Worm (Caenorhabditis elegans) whole organism, L3 larva: ENCODE data around the gene mes-1.

ENCODE experiments used
- aly-2 ChIP-seq: fragments of 150-350 bp; optimal IDR thresholded peaks from 2 replicates; lab custom pipeline; 2014; ENCODE audit warnings: missing biosample characterization, missing genetic modification characterization
- ceh-16 ChIP-seq: sonication (generic microtip); optimal IDR thresholded peaks from 2 replicates; lab custom pipeline; 2017; ENCODE audit warnings: missing biosample characterization, missing genetic modification characterization
- ceh-28 ChIP-seq: fragments of 150-350 bp; optimal IDR thresholded peaks from 2 replicates; lab custom pipeline; 2014; ENCODE audit warnings: missing biosample characterization, missing genetic modification reagents, missing genetic modification characterization
- ceh-82 ChIP-seq: fragments of 150-350 bp; optimal IDR thresholded peaks from 2 replicates; lab custom pipeline; 2014; ENCODE audit warnings: missing biosample characterization, missing genetic modification characterization
- daf-12 ChIP-seq: fragments of 150-350 bp; optimal IDR thresholded peaks from 2 replicates; lab custom pipeline; 2014; ENCODE audit warnings: missing biosample characterization, missing genetic modification reagents, missing genetic modification characterization
- egl-5 ChIP-seq: fragments of 150-350 bp; optimal IDR thresholded peaks from 2 replicates; lab custom pipeline; 2017; ENCODE audit warnings: missing biosample characterization, missing genetic modification reagents, missing genetic modification characterization, inconsistent platforms
- elt-1 ChIP-seq: fragments of 150-350 bp; optimal IDR thresholded peaks from 2 replicates; lab custom pipeline; 2014; ENCODE audit warnings: missing biosample characterization, missing genetic modification characterization
- elt-3 ChIP-seq, 3 experiments: fragments of 150-350 bp in 1 of 3; sonication (generic microtip) in 2 of 3; optimal IDR thresholded peaks; 2 replicates in 2 of 3; 4 replicates in 1 of 3; lab custom pipeline; 2014 to 2017; ENCODE audit warnings: missing biosample characterization in 3 of 3, missing genetic modification characterization in 3 of 3
- eor-1 ChIP-seq, 2 experiments: fragments of 150-350 bp; optimal IDR thresholded peaks; 2 replicates each; lab custom pipeline; 2014 to 2018; ENCODE audit warnings: missing biosample characterization in 2 of 2, missing genetic modification characterization in 2 of 2
- hmg-11 ChIP-seq: sonication (generic microtip); optimal IDR thresholded peaks from 2 replicates; lab custom pipeline; 2016; ENCODE audit warnings: missing genetic modification characterization, missing compliant biosample characterization
- lsy-12 ChIP-seq: sonication (generic microtip); optimal IDR thresholded peaks from 2 replicates; lab custom pipeline; 2016; ENCODE audit warnings: mild to moderate bottlenecking, missing genetic modification characterization, missing compliant biosample characterization
- mdl-1 ChIP-seq: fragments of 150-350 bp; optimal IDR thresholded peaks from 2 replicates; lab custom pipeline; 2014; ENCODE audit warnings: missing biosample characterization, missing genetic modification characterization
- mml-1 ChIP-seq: fragments of 150-350 bp; sonication (generic microtip); optimal IDR thresholded peaks from 3 replicates; lab custom pipeline; 2014; ENCODE audit warnings: missing biosample characterization, missing genetic modification characterization
- nfya-1 ChIP-seq: sonication (generic microtip); optimal IDR thresholded peaks from 2 replicates; lab custom pipeline; 2017; ENCODE audit warnings: missing genetic modification characterization, mild to moderate bottlenecking, missing compliant biosample characterization, antibody characterized with exemption, moderate library complexity; ENCODE audit not compliant: insufficient read depth
- nhr-11 ChIP-seq: fragments of 150-350 bp; optimal IDR thresholded peaks from 2 replicates; lab custom pipeline; 2014; ENCODE audit warnings: missing biosample characterization, missing genetic modification characterization
- nhr-23 ChIP-seq: fragments of 150-350 bp; optimal IDR thresholded peaks from 2 replicates; lab custom pipeline; 2014; ENCODE audit warnings: missing biosample characterization, missing genetic modification reagents, missing genetic modification characterization
- nhr-25 ChIP-seq: sonication (generic microtip); optimal IDR thresholded peaks from 2 replicates; lab custom pipeline; 2017; ENCODE audit warnings: missing biosample characterization, missing genetic modification characterization
- nhr-28 ChIP-seq: fragments of 150-350 bp; optimal IDR thresholded peaks from 2 replicates; lab custom pipeline; 2014; ENCODE audit warnings: missing biosample characterization, missing genetic modification characterization
- nhr-43 ChIP-seq: sonication (generic microtip); optimal IDR thresholded peaks from 2 replicates; lab custom pipeline; 2016; ENCODE audit warnings: mild to moderate bottlenecking, missing genetic modification characterization, missing compliant biosample characterization; ENCODE audit not compliant: poor library complexity, severe bottlenecking
- nhr-67 ChIP-seq: fragments of 150-350 bp; optimal IDR thresholded peaks from 2 replicates; lab custom pipeline; 2014; ENCODE audit warnings: missing biosample characterization, missing genetic modification characterization
- nhr-76 ChIP-seq: fragments of 150-350 bp; sonication (generic microtip); optimal IDR thresholded peaks from 5 replicates; lab custom pipeline; 2014; ENCODE audit warnings: missing biosample characterization, missing genetic modification characterization
- nhr-77 ChIP-seq: fragments of 150-350 bp; optimal IDR thresholded peaks from 2 replicates; lab custom pipeline; 2014; ENCODE audit warnings: missing biosample characterization, missing genetic modification characterization
- pha-4 ChIP-seq: fragments of 150-350 bp; optimal IDR thresholded peaks from 2 replicates; lab custom pipeline; 2014; ENCODE audit warnings: missing biosample characterization, missing genetic modification reagents, missing genetic modification characterization
- sea-2 ChIP-seq: fragments of 150-350 bp; sonication (generic microtip); optimal IDR thresholded peaks from 4 replicates; lab custom pipeline; 2014; ENCODE audit warnings: missing biosample characterization, missing genetic modification reagents, missing genetic modification characterization
- skn-1 ChIP-seq: fragments of 150-350 bp; optimal IDR thresholded peaks from 2 replicates; lab custom pipeline; 2014; ENCODE audit warnings: missing biosample characterization, missing genetic modification characterization
- snpc-4 ChIP-seq: fragments of 150-350 bp; optimal IDR thresholded peaks from 2 replicates; lab custom pipeline; 2014; ENCODE audit warnings: missing biosample characterization, missing genetic modification characterization
- tbx-2 ChIP-seq: sonication (generic microtip); optimal IDR thresholded peaks from 2 replicates; lab custom pipeline; 2016; ENCODE audit warnings: mild to moderate bottlenecking, missing genetic modification characterization, missing compliant biosample characterization
- unc-62 ChIP-seq: fragments of 150-350 bp; sonication (generic microtip); optimal IDR thresholded peaks from 4 replicates; lab custom pipeline; 2014; ENCODE audit warnings: missing biosample characterization, missing genetic modification reagents, missing genetic modification characterization
- ztf-11 ChIP-seq: fragments of 150-350 bp; optimal IDR thresholded peaks from 2 replicates; lab custom pipeline; 2014; ENCODE audit warnings: missing biosample characterization, missing genetic modification characterization

The mes-1 gene

ce11 chrX:11865083-11865482 lies 7.8 kb downstream of the mes-1 start, which contains the start of gene F54F7.6:
TSS of gene F54F7.6 (plus strand) at chrX:11865383.
- TF ChIP-seq aly-2 (tag; lab: Kevin White, UChicago): no peak
- no peak for TF ChIP-seq pha-4 (tag; lab: Kevin White, UChicago)
- TF ChIP-seq nfya-1 (tag; lab: Kevin White, UChicago): no peak
- TF ChIP-seq sea-2 (GFP tag; lab: Kevin White, UChicago): no peak
- TF ChIP-seq nhr-77 (tag; lab: Kevin White, UChicago): no peak
- no peak for TF ChIP-seq elt-3 (tag; optimal IDR thresholded peaks at IDR 0.05; lab: Kevin White, UChicago)
- TF ChIP-seq nhr-43 (tag; lab: Kevin White, UChicago): no peak
- TF ChIP-seq ceh-16 (tag; lab: Kevin White, UChicago): no peak
- TF ChIP-seq ceh-82 (tag; lab: Kevin White, UChicago): no peak
- no peak for TF ChIP-seq snpc-4 (tag; lab: Kevin White, UChicago)
- no peak for TF ChIP-seq nhr-25 (tag; lab: Kevin White, UChicago)

ce11 chrX:11869260-11869659 lies 12.0 kb downstream of the mes-1 start, which contains the start of gene dot-1.2:
TSS of gene dot-1.2 (minus strand) at chrX:11869360.
- TF ChIP-seq tbx-2 (tag; lab: Kevin White, UChicago) (no peak), unc-62 (no peak)

ce11 chrX:11870393-11870792 lies 13.1 kb downstream of the mes-1 start:
- TF ChIP-seq aly-2 (tag; lab: Kevin White, UChicago) (no peak), lsy-12 (tag; lab: Kevin White, UChicago) (no peak)

- TF ChIP-seq nhr-11 (tag; lab: Kevin White, UChicago): no peak
- no peak for TF ChIP-seq snpc-4 (tag; lab: Kevin White, UChicago)
- TF ChIP-seq elt-3 (tag; optimal IDR thresholded peaks at IDR 0.05; lab: Kevin White, UChicago): no peak
- no peak for TF ChIP-seq hmg-11 (tag; lab: Kevin White, UChicago)
- TF ChIP-seq elt-1: no peak
- TF ChIP-seq nhr-76: no peak
- TF ChIP-seq egl-5 (tag; lab: Kevin White, UChicago): no peak
- no peak for TF ChIP-seq skn-1 (tag; lab: Kevin White, UChicago)
- no peak for TF ChIP-seq nfya-1 (tag; lab: Kevin White, UChicago)
- no peak for TF ChIP-seq ceh-28 (tag; lab: Kevin White, UChicago)
Observed at ce11 chrX:11872210-11872609, 14.9 kb downstream of the mes-1 start.

- TF ChIP-seq nfya-1 (tag; lab: Kevin White, UChicago): no peak
- TF ChIP-seq mdl-1 (tag; lab: Kevin White, UChicago): no peak
- TF ChIP-seq sea-2 (GFP tag; lab: Kevin White, UChicago): no peak
- TF ChIP-seq nhr-77 (tag; lab: Kevin White, UChicago): no peak
- TF ChIP-seq nhr-43 (tag; lab: Kevin White, UChicago): no peak
- TF ChIP-seq ztf-11 (tag; lab: Kevin White, UChicago): no peak
- TF ChIP-seq daf-12 (tag; lab: Kevin White, UChicago): no peak
- TF ChIP-seq nhr-28 (tag; lab: Kevin White, UChicago): no peak
- TF ChIP-seq eor-1 (tag; optimal IDR thresholded peaks at IDR 0.05; lab: Kevin White, UChicago): no peak
- no peak for TF ChIP-seq hmg-11 (tag; lab: Kevin White, UChicago)
- TF ChIP-seq mml-1: no peak
Observed at ce11 chrX:11875260-11875659, 18.0 kb downstream of the mes-1 start, which contains the start of gene Y62H9A.1. TSS of gene Y62H9A.1 (plus strand) at chrX:11875541.

- TF ChIP-seq tbx-2 (tag; lab: Kevin White, UChicago): no peak
- TF ChIP-seq nhr-67: no peak
- TF ChIP-seq ztf-11 (tag; lab: Kevin White, UChicago): no peak
- no peak for TF ChIP-seq nhr-77 (tag; lab: Kevin White, UChicago)
- TF ChIP-seq hmg-11 (tag; lab: Kevin White, UChicago): no peak
- TF ChIP-seq nhr-43 (tag; lab: Kevin White, UChicago): no peak
- no peak for TF ChIP-seq nhr-23 (tag; lab: Kevin White, UChicago)
- TF ChIP-seq nhr-25 (tag; lab: Kevin White, UChicago): no peak
Observed at ce11 chrX:11878109-11878508, 20.8 kb downstream of the mes-1 start, which contains the start of gene Y62H9A.2. TSS of gene Y62H9A.2 (minus strand) at chrX:11878209.
